Fruit fly (Drosophila melanogaster) whole organism: ENCODE results near the gene CG13005.

Experiments used
- EcR ChIP-seq, 2 experiments: fragments of >200 bp; optimal IDR thresholded peaks; 2 replicates each; lab custom pipeline; 2017; ENCODE audit warnings: missing biosample characterization in 2 of 2, missing genetic modification characterization in 2 of 2, missing genetic modification reagents in 2 of 2
- psq ChIP-seq: fragments of >200 bp; optimal IDR thresholded peaks from 2 replicates; lab custom pipeline; 2017

dm6 chrX:16815168-16815567, 11.7 kb downstream of the CG13005 start:
- no peak for TF ChIP-seq EcR (GFP tag; optimal IDR thresholded peaks at IDR 0.05; lab: Kevin White, UChicago)
- TF ChIP-seq psq (lab: Kevin White, UChicago) = no peak
